Fruit fly (Drosophila melanogaster): ENCODE results near the gene CG34165.

dm6 chr2L:14664361-14664760, 49.2 kb upstream of the CG34165 start:
- TF ChIP-seq insv (optimal IDR thresholded peaks at IDR 0.05) (no peak), ttk (optimal IDR thresholded peaks at IDR 0.05) (no peak)
